Fruit fly (Drosophila melanogaster) whole organism, embryonic: ENCODE measurements around the gene RhoGEF4.
A peak's percentile ranks its signal among the peaks of the same experiment; 100 is the strongest.

Source experiments
- CG10565 ChIP-seq: fragments of 200-800 bp; sonication (Bioruptor generic); optimal IDR thresholded peaks from 3 replicates; lab custom pipeline; 2016; ENCODE audit warnings: missing biosample characterization, mild to moderate bottlenecking, missing genetic modification characterization
- CG11093 ChIP-seq: fragments of 200-800 bp; sonication (Bioruptor generic); IDR thresholded peaks from 3 replicates; pipeline ENCODE4 v1.3.6; 2022; ENCODE audit warnings: missing biosample characterization, missing genetic modification characterization
- CG12299 ChIP-seq: fragments of 200-800 bp; sonication (Bioruptor generic); optimal IDR thresholded peaks from 2 replicates; lab custom pipeline; 2018; ENCODE audit warnings: missing biosample characterization, mild to moderate bottlenecking, missing genetic modification characterization
- CG12744 ChIP-seq: fragments of 200-800 bp; sonication (Bioruptor generic); optimal IDR thresholded peaks from 2 replicates; lab custom pipeline; 2016; ENCODE audit warnings: missing biosample characterization, missing genetic modification characterization
- CG15696 ChIP-seq: fragments of 200-800 bp; sonication (Bioruptor generic); optimal IDR thresholded peaks from 2 replicates; lab custom pipeline; 2019; ENCODE audit warnings: missing biosample characterization, mild to moderate bottlenecking, missing genetic modification characterization, moderate library complexity
- CG34422 ChIP-seq: fragments of 200-800 bp; sonication (Bioruptor generic); IDR thresholded peaks from 3 replicates; pipeline ENCODE4 v1.3.6; 2022; ENCODE audit warnings: missing biosample characterization, missing genetic modification characterization
- CG42726 ChIP-seq: fragments of 200-800 bp; sonication (Bioruptor generic); IDR thresholded peaks from 2 replicates; pipeline ENCODE4 v1.3.6; 2022; ENCODE audit warnings: missing biosample characterization, missing genetic modification characterization; ENCODE audit not compliant: partially characterized antibody
- CG4282 ChIP-seq: fragments of 200-800 bp; sonication (Bioruptor generic); optimal IDR thresholded peaks from 2 replicates; lab custom pipeline; 2016; ENCODE audit warnings: missing biosample characterization, missing genetic modification characterization
- CG5953 ChIP-seq: fragments of 200-800 bp; sonication (Bioruptor generic); IDR thresholded peaks from 2 replicates; pipeline ENCODE4 v1.3.6; 2022; ENCODE audit warnings: missing biosample characterization, missing genetic modification characterization
- CG6683 ChIP-seq: fragments of 200-800 bp; sonication (Bioruptor generic); optimal IDR thresholded peaks from 2 replicates; lab custom pipeline; 2017; ENCODE audit warnings: missing biosample characterization, mild to moderate bottlenecking, missing genetic modification characterization, missing genetic modification reagents
- CG6791 ChIP-seq: fragments of 200-800 bp; sonication (Bioruptor generic); IDR thresholded peaks from 3 replicates; pipeline ENCODE4 v1.3.6; 2022; ENCODE audit warnings: missing biosample characterization, missing genetic modification characterization; ENCODE audit not compliant: partially characterized antibody
- CG8089 ChIP-seq: fragments of 200-800 bp; sonication (Bioruptor generic); optimal IDR thresholded peaks from 3 replicates; lab custom pipeline; 2016; ENCODE audit warnings: missing biosample characterization, missing genetic modification characterization
- CG8765 ChIP-seq: fragments of 200-800 bp; sonication (Bioruptor generic); IDR thresholded peaks from 2 replicates; pipeline ENCODE4 v1.3.6; 2022; ENCODE audit warnings: missing biosample characterization, missing genetic modification characterization
- CG9437 ChIP-seq: fragments of 200-800 bp; sonication (Bioruptor generic); optimal IDR thresholded peaks from 2 replicates; lab custom pipeline; 2018; ENCODE audit warnings: missing biosample characterization, mild to moderate bottlenecking, missing genetic modification characterization
- CG9797 ChIP-seq: fragments of 200-800 bp; sonication (Bioruptor generic); optimal IDR thresholded peaks from 3 replicates; lab custom pipeline; 2018; ENCODE audit warnings: missing biosample characterization, mild to moderate bottlenecking, missing genetic modification characterization
- D ChIP-seq, 2 experiments: fragments of 200-800 bp in 1 of 2; fragments of >200 bp in 1 of 2; sonication (Bioruptor generic) in 1 of 2; optimal IDR thresholded peaks; 2 replicates in 1 of 2; 3 replicates in 1 of 2; lab custom pipeline; 2017; ENCODE audit warnings: mild to moderate bottlenecking in 1 of 2, missing biosample characterization in 1 of 2, missing genetic modification characterization in 1 of 2, missing genetic modification reagents in 1 of 2
- Gsc ChIP-seq: fragments of 200-800 bp; sonication (Bioruptor generic); IDR thresholded peaks from 2 replicates; pipeline ENCODE4 v1.3.6; 2022; ENCODE audit warnings: missing biosample characterization, missing genetic modification characterization
- H15 ChIP-seq: fragments of 200-800 bp; sonication (Bioruptor generic); IDR thresholded peaks from 3 replicates; pipeline ENCODE4 v1.3.6; 2022; ENCODE audit warnings: missing biosample characterization, missing genetic modification characterization
- HLH3B ChIP-seq: fragments of 200-800 bp; sonication (Bioruptor generic); IDR thresholded peaks from 2 replicates; pipeline ENCODE4 v1.3.6; 2022; ENCODE audit warnings: missing biosample characterization, missing genetic modification characterization
- NC2α ChIP-seq: fragments of 200-800 bp; sonication (Bioruptor generic); optimal IDR thresholded peaks from 2 replicates; lab custom pipeline; 2016; ENCODE audit warnings: missing biosample characterization, missing genetic modification characterization
- NC2β ChIP-seq: fragments of 200-800 bp; sonication (Bioruptor generic); optimal IDR thresholded peaks from 2 replicates; lab custom pipeline; 2016; ENCODE audit warnings: missing biosample characterization, missing genetic modification characterization
- NK7.1 ChIP-seq: fragments of 200-800 bp; sonication (Bioruptor generic); optimal IDR thresholded peaks from 3 replicates; lab custom pipeline; 2016; ENCODE audit warnings: missing biosample characterization, missing genetic modification characterization
- Opbp ChIP-seq: fragments of 200-800 bp; sonication (Bioruptor generic); IDR thresholded peaks from 3 replicates; pipeline ENCODE4 v1.3.6; 2022; ENCODE audit warnings: missing biosample characterization, missing genetic modification characterization; ENCODE audit not compliant: partially characterized antibody
- Sry-δ ChIP-seq: fragments of 200-800 bp; sonication (Bioruptor generic); optimal IDR thresholded peaks from 2 replicates; lab custom pipeline; 2016; ENCODE audit warnings: missing biosample characterization, missing genetic modification characterization
- YL-1 ChIP-seq: fragments of 200-800 bp; sonication (Bioruptor generic); optimal IDR thresholded peaks from 3 replicates; lab custom pipeline; 2017; ENCODE audit warnings: missing biosample characterization, mild to moderate bottlenecking, missing genetic modification characterization
- aop ChIP-seq: fragments of 200-800 bp; sonication (Bioruptor generic); IDR thresholded peaks from 2 replicates; pipeline ENCODE4 v1.3.6; 2022; ENCODE audit warnings: missing biosample characterization, missing genetic modification characterization
- bab2 ChIP-seq: fragments of 200-800 bp; sonication (Bioruptor generic); optimal IDR thresholded peaks from 2 replicates; lab custom pipeline; 2016; ENCODE audit warnings: missing biosample characterization, missing genetic modification characterization
- corto ChIP-seq: fragments of 200-800 bp; sonication (Bioruptor generic); optimal IDR thresholded peaks from 2 replicates; lab custom pipeline; 2016; ENCODE audit warnings: missing biosample characterization, mild to moderate bottlenecking, missing genetic modification characterization, moderate library complexity
- cwo ChIP-seq: fragments of 200-800 bp; sonication (Bioruptor generic); optimal IDR thresholded peaks from 3 replicates; lab custom pipeline; 2017; ENCODE audit warnings: missing biosample characterization, missing genetic modification characterization, mild to moderate bottlenecking, moderate library complexity, missing genetic modification reagents
- dm ChIP-seq: fragments of 200-800 bp; sonication (Bioruptor generic); optimal IDR thresholded peaks from 3 replicates; lab custom pipeline; 2016; ENCODE audit warnings: missing biosample characterization, missing genetic modification characterization
- gfzf ChIP-seq: fragments of 200-800 bp; sonication (Bioruptor generic); optimal IDR thresholded peaks from 2 replicates; lab custom pipeline; 2016; ENCODE audit warnings: missing biosample characterization, mild to moderate bottlenecking, missing genetic modification characterization, moderate library complexity
- h ChIP-seq: fragments of >200 bp; optimal IDR thresholded peaks from 2 replicates; lab custom pipeline; 2017
- ham ChIP-seq: fragments of 200-800 bp; sonication (Bioruptor generic); IDR thresholded peaks from 2 replicates; pipeline ENCODE4 v1.3.6; 2022; ENCODE audit warnings: missing biosample characterization, missing genetic modification characterization
- jumu ChIP-seq: fragments of 200-800 bp; sonication (Bioruptor generic); optimal IDR thresholded peaks from 3 replicates; lab custom pipeline; 2016; ENCODE audit warnings: missing biosample characterization, missing genetic modification characterization
- kni ChIP-seq: fragments of 200-800 bp; sonication (Bioruptor generic); optimal IDR thresholded peaks from 3 replicates; lab custom pipeline; 2017; ENCODE audit warnings: mild to moderate bottlenecking, missing biosample characterization, missing genetic modification reagents, missing genetic modification characterization
- pb ChIP-seq: fragments of 200-800 bp; sonication (Bioruptor generic); optimal IDR thresholded peaks from 3 replicates; lab custom pipeline; 2016; ENCODE audit warnings: missing biosample characterization, missing genetic modification characterization
- ro ChIP-seq: fragments of 200-800 bp; sonication (Bioruptor generic); IDR thresholded peaks from 2 replicates; pipeline ENCODE4 v1.3.6; 2022; ENCODE audit warnings: missing biosample characterization, missing genetic modification characterization
- salm ChIP-seq: fragments of 200-800 bp; sonication (Bioruptor generic); optimal IDR thresholded peaks from 2 replicates; lab custom pipeline; 2018; ENCODE audit warnings: missing biosample characterization, mild to moderate bottlenecking, missing genetic modification characterization
- shn ChIP-seq: fragments of 200-800 bp; sonication (Bioruptor generic); optimal IDR thresholded peaks from 3 replicates; lab custom pipeline; 2016; ENCODE audit warnings: missing biosample characterization, missing genetic modification characterization
- tgo ChIP-seq: fragments of 200-800 bp; sonication (Bioruptor generic); IDR thresholded peaks from 3 replicates; pipeline ENCODE4 v1.3.6; 2022; ENCODE audit warnings: missing biosample characterization, missing genetic modification characterization
- wdn ChIP-seq: fragments of 200-800 bp; sonication (Bioruptor generic); IDR thresholded peaks from 2 replicates; pipeline ENCODE4 v1.3.6; 2022; ENCODE audit warnings: missing biosample characterization, missing genetic modification characterization
- zen ChIP-seq: fragments of 200-800 bp; sonication (Bioruptor generic); optimal IDR thresholded peaks from 3 replicates; lab custom pipeline; 2018; ENCODE audit warnings: missing biosample characterization, mild to moderate bottlenecking, missing genetic modification characterization, moderate library complexity

The RhoGEF4 gene

DNA sequence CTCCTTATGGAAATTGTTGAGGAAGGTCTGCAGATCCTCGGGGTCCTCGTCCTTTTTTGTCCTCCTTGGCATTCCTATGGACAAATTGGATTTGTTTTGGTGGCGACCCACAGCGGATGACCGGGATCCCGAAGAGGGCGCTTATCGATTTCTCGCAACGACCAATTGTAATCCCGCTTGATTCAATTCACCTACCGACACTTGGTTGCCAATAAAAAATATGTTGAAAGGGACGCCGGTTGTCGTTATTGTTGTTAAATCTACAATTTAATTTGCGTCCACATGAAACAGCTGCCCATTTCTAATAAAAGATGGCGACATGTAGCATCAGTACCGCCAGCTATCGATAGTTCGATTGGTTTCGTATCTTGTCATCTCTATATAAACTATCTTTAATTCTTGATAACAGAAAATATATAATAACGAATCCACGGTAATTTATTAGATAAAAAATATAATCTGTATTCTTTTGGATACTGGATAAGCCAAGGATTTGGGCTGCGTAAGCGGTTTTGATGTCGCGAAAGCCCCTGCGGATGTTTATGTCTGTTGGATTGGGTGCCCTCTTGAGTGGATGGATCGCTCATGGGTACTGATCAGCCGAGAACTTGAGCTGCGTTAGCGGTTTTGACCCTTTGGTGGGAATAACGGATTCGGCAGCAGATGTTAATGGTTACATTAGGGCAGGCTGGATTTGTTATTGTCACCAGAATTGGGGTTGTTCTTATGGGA is 33.3 kb upstream of the RhoGEF4 start, which contains the start of gene CTCF (continued):
- TF ChIP-seq D (optimal IDR thresholded peaks at IDR 0.05; lab: Kevin White, UChicago), result peak; percentile 58
- TF ChIP-seq D (GFP tag; optimal IDR thresholded peaks at IDR 0.05; lab: Kevin White, UChicago), result peak; percentile 1
- peak; percentile 24 for TF ChIP-seq gfzf (GFP tag; lab: Kevin White, UChicago)
- TF ChIP-seq wdn (GFP tag; lab: Robert Waterston, UW), result no peak
- TF ChIP-seq h (lab: Kevin White, UChicago), result no peak
- no peak for TF ChIP-seq CG12299 (tag; lab: Kevin White, UChicago)
- peak; percentile 38 for TF ChIP-seq NC2β (GFP tag; lab: Kevin White, UChicago)
- TF ChIP-seq jumu (GFP tag; lab: Kevin White, UChicago), result peak; percentile 54
- TF ChIP-seq NK7.1 (GFP tag; lab: Kevin White, UChicago), result peak; percentile 20
- peak; percentile 41; the same call in 1 of the 3 replicates for TF ChIP-seq H15 (GFP tag; lab: Robert Waterston, UW)
- TF ChIP-seq CG11093, result 0 out of 3 replicates have a peak, but pooled peaks have one; percentile 25
- peak; percentile 47 for TF ChIP-seq dm (GFP tag; lab: Kevin White, UChicago)
- no peak for TF ChIP-seq CG4282 (GFP tag; lab: Kevin White, UChicago)
- TF ChIP-seq CG8765 (GFP tag; lab: Robert Waterston, UW), result no peak
- no peak for TF ChIP-seq cwo (GFP tag; lab: Kevin White, UChicago)
- TF ChIP-seq HLH3B (GFP tag; lab: Robert Waterston, UW), result peak; percentile 51
- peak; percentile 18 for TF ChIP-seq zen (tag; lab: Kevin White, UChicago)
- TF ChIP-seq bab2 (GFP tag; lab: Kevin White, UChicago), result peak; percentile 13
- no peak for TF ChIP-seq corto (GFP tag; lab: Kevin White, UChicago)
- TF ChIP-seq aop (GFP tag; lab: Robert Waterston, UW), result no peak
- TF ChIP-seq CG8089, result peak; percentile 2
- no peak for TF ChIP-seq CG12744 (GFP tag; lab: Kevin White, UChicago)
- TF ChIP-seq ham (GFP tag; lab: Robert Waterston, UW), result no peak
- TF ChIP-seq shn (GFP tag; lab: Kevin White, UChicago), result no peak
- TF ChIP-seq CG9437 (GFP tag; lab: Kevin White, UChicago), result peak; percentile 49
- peak; percentile 38 for TF ChIP-seq CG15696 (tag; lab: Kevin White, UChicago)
- no peak for TF ChIP-seq CG10565 (GFP tag; lab: Kevin White, UChicago)
- TF ChIP-seq CG6683 (GFP tag; lab: Kevin White, UChicago), result no peak
- peak; percentile 63 for TF ChIP-seq CG34422 (GFP tag; lab: Robert Waterston, UW)
- peak; percentile 5 for TF ChIP-seq salm (tag; lab: Kevin White, UChicago)
- no peak for TF ChIP-seq Gsc (GFP tag; lab: Robert Waterston, UW)
- TF ChIP-seq ro (GFP tag; lab: Robert Waterston, UW), result no peak
- TF ChIP-seq NC2α (GFP tag; lab: Kevin White, UChicago), result peak; percentile 43
- peak; percentile 90 for TF ChIP-seq Sry-δ (GFP tag; lab: Kevin White, UChicago)
- peak; percentile 87 for TF ChIP-seq YL-1 (GFP tag; lab: Kevin White, UChicago)
- TF ChIP-seq Opbp, result no peak; the same call in 1 of the 3 replicates
- peak; percentile 51 for TF ChIP-seq tgo (GFP tag; lab: Robert Waterston, UW)
- no peak for TF ChIP-seq CG5953
- peak; percentile 68; the same call in 1 of the 3 replicates for TF ChIP-seq CG6791
- peak; percentile 68; the same call in 1 of the 2 replicates for TF ChIP-seq CG42726
- peak; percentile 40 for TF ChIP-seq pb
- TF ChIP-seq CG9797, result peak; percentile 36
- peak; percentile 31 for TF ChIP-seq kni
- TF ChIP-seq, all 482 proteins: peak for 245
